Fruit fly (Drosophila melanogaster) whole organism, embryonic: ENCODE results near the gene CG42711.
A peak's percentile ranks its signal among the peaks of the same experiment; 100 is the strongest.

Source experiments
- Ada2b ChIP-seq: fragments of 200-800 bp; sonication (Bioruptor generic); IDR thresholded peaks from 2 replicates; pipeline ENCODE4 v1.3.6; 2022; ENCODE audit warnings: missing biosample characterization, missing genetic modification characterization
- BEAF-32 ChIP-seq: fragments of 200-800 bp; sonication (Bioruptor generic); optimal IDR thresholded peaks from 3 replicates; lab custom pipeline; 2017; ENCODE audit warnings: missing biosample characterization, missing genetic modification characterization, mild to moderate bottlenecking, moderate library complexity, missing genetic modification reagents
- CG10274 ChIP-seq: fragments of 200-800 bp; sonication (Bioruptor generic); optimal IDR thresholded peaks from 3 replicates; lab custom pipeline; 2017; ENCODE audit warnings: missing biosample characterization, mild to moderate bottlenecking, missing genetic modification characterization
- CG11093 ChIP-seq: fragments of 200-800 bp; sonication (Bioruptor generic); IDR thresholded peaks from 3 replicates; pipeline ENCODE4 v1.3.6; 2022; ENCODE audit warnings: missing biosample characterization, missing genetic modification characterization
- CG12104 ChIP-seq: fragments of 200-800 bp; sonication (Bioruptor generic); optimal IDR thresholded peaks from 3 replicates; lab custom pipeline; 2016; ENCODE audit warnings: missing biosample characterization, missing genetic modification characterization
- CG12155 ChIP-seq: fragments of 200-800 bp; sonication (Bioruptor generic); optimal IDR thresholded peaks from 3 replicates; lab custom pipeline; 2016; ENCODE audit warnings: missing biosample characterization, missing genetic modification characterization
- CG12236 ChIP-seq: fragments of 200-800 bp; sonication (Bioruptor generic); optimal IDR thresholded peaks from 2 replicates; lab custom pipeline; 2016; ENCODE audit warnings: missing biosample characterization, missing genetic modification characterization
- CG12299 ChIP-seq: fragments of 200-800 bp; sonication (Bioruptor generic); optimal IDR thresholded peaks from 2 replicates; lab custom pipeline; 2018; ENCODE audit warnings: missing biosample characterization, mild to moderate bottlenecking, missing genetic modification characterization
- CG1233 ChIP-seq: fragments of 200-800 bp; sonication (Bioruptor generic); optimal IDR thresholded peaks from 4 replicates; lab custom pipeline; 2018; ENCODE audit warnings: missing biosample characterization, mild to moderate bottlenecking, missing genetic modification characterization
- CG13775 ChIP-seq: fragments of 200-800 bp; sonication (Bioruptor generic); optimal IDR thresholded peaks from 3 replicates; lab custom pipeline; 2017; ENCODE audit warnings: missing biosample characterization, mild to moderate bottlenecking, missing genetic modification characterization
- CG14965 ChIP-seq: fragments of 200-800 bp; sonication (Bioruptor generic); optimal IDR thresholded peaks from 2 replicates; lab custom pipeline; 2016; ENCODE audit warnings: missing biosample characterization, missing genetic modification characterization, borderline replicate concordance
- CG15011 ChIP-seq: fragments of 200-800 bp; sonication (Bioruptor generic); optimal IDR thresholded peaks from 3 replicates; lab custom pipeline; 2018; ENCODE audit warnings: missing biosample characterization, mild to moderate bottlenecking, missing genetic modification characterization
- CG15073 ChIP-seq: fragments of 200-800 bp; sonication (Bioruptor generic); optimal IDR thresholded peaks from 2 replicates; lab custom pipeline; 2016; ENCODE audit warnings: missing biosample characterization, missing genetic modification characterization
- CG15601 ChIP-seq: fragments of 200-800 bp; sonication (Bioruptor generic); optimal IDR thresholded peaks from 3 replicates; lab custom pipeline; 2019; ENCODE audit warnings: missing biosample characterization, mild to moderate bottlenecking, missing genetic modification characterization, moderate library complexity
- CG2199 ChIP-seq: fragments of 200-800 bp; sonication (Bioruptor generic); IDR thresholded peaks from 3 replicates; pipeline ENCODE4 v1.3.6; 2022; ENCODE audit warnings: missing biosample characterization, missing genetic modification characterization
- CG2678 ChIP-seq: fragments of 200-800 bp; sonication (Bioruptor generic); optimal IDR thresholded peaks from 3 replicates; lab custom pipeline; 2019; ENCODE audit warnings: missing biosample characterization, mild to moderate bottlenecking, missing genetic modification characterization, moderate library complexity
- CG33213 ChIP-seq: fragments of 200-800 bp; sonication (Bioruptor generic); optimal IDR thresholded peaks from 3 replicates; lab custom pipeline; 2016; ENCODE audit warnings: missing biosample characterization, missing genetic modification characterization
- CG3847 ChIP-seq: fragments of 200-800 bp; sonication (Bioruptor generic); IDR thresholded peaks from 2 replicates; pipeline ENCODE4 v1.3.6; 2022; ENCODE audit warnings: missing biosample characterization, missing genetic modification characterization
- CG4424 ChIP-seq: fragments of 200-800 bp; sonication (Bioruptor generic); optimal IDR thresholded peaks from 3 replicates; lab custom pipeline; 2016; ENCODE audit warnings: missing biosample characterization, missing genetic modification characterization
- CG4730 ChIP-seq: fragments of 200-800 bp; sonication (Bioruptor generic); IDR thresholded peaks from 2 replicates; pipeline ENCODE4 v1.3.6; 2022; ENCODE audit warnings: missing biosample characterization, missing genetic modification characterization
- CG9797 ChIP-seq: fragments of 200-800 bp; sonication (Bioruptor generic); optimal IDR thresholded peaks from 3 replicates; lab custom pipeline; 2018; ENCODE audit warnings: missing biosample characterization, mild to moderate bottlenecking, missing genetic modification characterization
- Dek ChIP-seq: fragments of 200-800 bp; sonication (Bioruptor generic); optimal IDR thresholded peaks from 3 replicates; lab custom pipeline; 2019; ENCODE audit warnings: missing biosample characterization, mild to moderate bottlenecking, missing genetic modification characterization, moderate library complexity
- GATAe ChIP-seq: fragments of 200-800 bp; sonication (Bioruptor generic); conservative IDR thresholded peaks from 2 replicates; pipeline ENCODE4 v1.3.6; 2022; ENCODE audit warnings: missing biosample characterization, missing genetic modification characterization
- Hey ChIP-seq: fragments of 200-800 bp; sonication (Bioruptor generic); optimal IDR thresholded peaks from 3 replicates; lab custom pipeline; 2018; ENCODE audit warnings: missing biosample characterization, mild to moderate bottlenecking, missing genetic modification characterization
- Hr3 ChIP-seq: fragments of 200-800 bp; sonication (Bioruptor generic); optimal IDR thresholded peaks from 3 replicates; lab custom pipeline; 2016; ENCODE audit warnings: missing biosample characterization, missing genetic modification characterization
- MTF-1 ChIP-seq: fragments of 200-800 bp; sonication (Bioruptor generic); optimal IDR thresholded peaks from 2 replicates; lab custom pipeline; 2018; ENCODE audit warnings: missing biosample characterization, mild to moderate bottlenecking, missing genetic modification characterization, borderline replicate concordance
- Med ChIP-seq: fragments of 200-800 bp; sonication (Bioruptor generic); peaks from one replicate; lab custom pipeline; 2016; ENCODE audit warnings: missing biosample characterization, missing genetic modification characterization, mild to moderate bottlenecking, inconsistent platforms, moderate library complexity
- Pdp1 ChIP-seq, 2 experiments: fragments of 200-800 bp; sonication (Bioruptor generic); optimal IDR thresholded peaks; 3 replicates each; lab custom pipeline; 2016; ENCODE audit warnings: missing biosample characterization in 2 of 2, missing genetic modification characterization in 2 of 2, mild to moderate bottlenecking in 1 of 2, moderate library complexity in 1 of 2
- Ravus ChIP-seq: fragments of 200-800 bp; sonication (Bioruptor generic); IDR thresholded peaks from 2 replicates; pipeline ENCODE4 v1.3.6; 2022; ENCODE audit warnings: missing biosample characterization, missing genetic modification characterization
- Side ChIP-seq: fragments of 200-800 bp; sonication (Bioruptor generic); optimal IDR thresholded peaks from 2 replicates; lab custom pipeline; 2016; ENCODE audit warnings: missing biosample characterization, missing genetic modification characterization
- bab2 ChIP-seq: fragments of 200-800 bp; sonication (Bioruptor generic); optimal IDR thresholded peaks from 2 replicates; lab custom pipeline; 2016; ENCODE audit warnings: missing biosample characterization, missing genetic modification characterization
- cg ChIP-seq: fragments of 200-800 bp; sonication (Bioruptor generic); optimal IDR thresholded peaks from 3 replicates; lab custom pipeline; 2019; ENCODE audit warnings: missing biosample characterization, mild to moderate bottlenecking, missing genetic modification characterization, moderate library complexity
- crp ChIP-seq, 2 experiments: fragments of 200-800 bp; sonication (Bioruptor generic); optimal IDR thresholded peaks; 2 replicates in 1 of 2; 3 replicates in 1 of 2; lab custom pipeline; 2017; ENCODE audit warnings: missing biosample characterization in 2 of 2, missing genetic modification characterization in 2 of 2, mild to moderate bottlenecking in 1 of 2, moderate library complexity in 1 of 2
- dati ChIP-seq: fragments of 200-800 bp; sonication (Bioruptor generic); IDR thresholded peaks from 2 replicates; pipeline ENCODE4 v1.3.6; 2022; ENCODE audit warnings: missing biosample characterization, missing genetic modification characterization
- dimm ChIP-seq: fragments of 200-800 bp; sonication (Bioruptor generic); IDR thresholded peaks from 2 replicates; pipeline ENCODE4 v1.3.6; 2022; ENCODE audit warnings: missing biosample characterization, missing genetic modification characterization
- fd64A ChIP-seq: fragments of 200-800 bp; sonication (Bioruptor generic); optimal IDR thresholded peaks from 3 replicates; lab custom pipeline; 2018; ENCODE audit warnings: missing biosample characterization, mild to moderate bottlenecking, missing genetic modification characterization
- fru ChIP-seq: fragments of >200 bp; optimal IDR thresholded peaks from 2 replicates; lab custom pipeline; 2017
- hb ChIP-seq: fragments of 200-800 bp; sonication (Bioruptor generic); IDR thresholded peaks from 3 replicates; pipeline ENCODE4 v1.3.6; 2022; ENCODE audit warnings: missing biosample characterization, missing genetic modification characterization; ENCODE audit not compliant: partially characterized antibody
- hth ChIP-seq: fragments of >200 bp; optimal IDR thresholded peaks from 2 replicates; lab custom pipeline; 2017; ENCODE audit warnings: inconsistent platforms
- kni ChIP-seq: fragments of 200-800 bp; sonication (Bioruptor generic); optimal IDR thresholded peaks from 3 replicates; lab custom pipeline; 2017; ENCODE audit warnings: mild to moderate bottlenecking, missing biosample characterization, missing genetic modification reagents, missing genetic modification characterization
- lab ChIP-seq: fragments of 200-800 bp; sonication (Bioruptor generic); optimal IDR thresholded peaks from 3 replicates; lab custom pipeline; 2017; ENCODE audit warnings: missing biosample characterization, missing genetic modification characterization, mild to moderate bottlenecking, moderate library complexity, missing genetic modification reagents
- lbe ChIP-seq: fragments of 200-800 bp; sonication (Bioruptor generic); optimal IDR thresholded peaks from 2 replicates; lab custom pipeline; 2016; ENCODE audit warnings: missing biosample characterization, mild to moderate bottlenecking, missing genetic modification characterization
- lov ChIP-seq, 2 experiments: fragments of 200-800 bp in 1 of 2; fragments of >200 bp in 1 of 2; sonication (Bioruptor generic) in 1 of 2; IDR thresholded peaks in 1 of 2; optimal IDR thresholded peaks in 1 of 2; 2 replicates in 1 of 2; 3 replicates in 1 of 2; pipeline versions ENCODE4 v1.3.6 to Lab custom; 2017 to 2022; ENCODE audit warnings: missing biosample characterization in 1 of 2, missing genetic modification characterization in 1 of 2
- oc ChIP-seq: fragments of 200-800 bp; sonication (Bioruptor generic); optimal IDR thresholded peaks from 2 replicates; lab custom pipeline; 2018; ENCODE audit warnings: missing biosample characterization, mild to moderate bottlenecking, missing genetic modification characterization, moderate library complexity
- row ChIP-seq: fragments of 200-800 bp; sonication (Bioruptor generic); IDR thresholded peaks from 3 replicates; pipeline ENCODE4 v1.3.6; 2022; ENCODE audit warnings: missing biosample characterization, missing genetic modification characterization
- sim ChIP-seq: fragments of 200-800 bp; sonication (Bioruptor generic); IDR thresholded peaks from 2 replicates; pipeline ENCODE4 v1.3.6; 2022; ENCODE audit warnings: missing biosample characterization, missing genetic modification characterization
- slp2 ChIP-seq: fragments of 200-800 bp; sonication (Bioruptor generic); optimal IDR thresholded peaks from 2 replicates; lab custom pipeline; 2016; ENCODE audit warnings: missing biosample characterization, missing genetic modification characterization
- sna ChIP-seq: fragments of 200-800 bp; sonication (Bioruptor generic); IDR thresholded peaks from 2 replicates; pipeline ENCODE4 v1.3.6; 2022; ENCODE audit warnings: missing biosample characterization, missing genetic modification characterization; ENCODE audit not compliant: partially characterized antibody
- sug ChIP-seq: fragments of 200-800 bp; optimal IDR thresholded peaks from 2 replicates; lab custom pipeline; 2019; ENCODE audit warnings: missing biosample characterization, mild to moderate bottlenecking, missing genetic modification characterization, moderate library complexity
- vvl ChIP-seq: fragments of 200-800 bp; sonication (Bioruptor generic); IDR thresholded peaks from 2 replicates; pipeline ENCODE4 v1.3.6; 2022; ENCODE audit warnings: missing biosample characterization, missing genetic modification characterization

CG42711 gene

dm6 chr2L:13886326-13887073, 44.7 kb downstream of the CG42711 start (continued):
- TF ChIP-seq fd64A = no peak
- no peak for TF ChIP-seq CG4424 (GFP tag; lab: Kevin White, UChicago)
- TF ChIP-seq CG11093 = no peak
- peak; percentile 18 for TF ChIP-seq lab (GFP tag; lab: Kevin White, UChicago)
- no peak for TF ChIP-seq CG15073 (GFP tag; lab: Kevin White, UChicago)
- TF ChIP-seq CG12236 (GFP tag; lab: Kevin White, UChicago) = no peak
- TF ChIP-seq CG15011 (GFP tag; lab: Kevin White, UChicago) = no peak
- TF ChIP-seq dati = no peak
- no peak for TF ChIP-seq lov (optimal IDR thresholded peaks at IDR 0.05; lab: Kevin White, UChicago)
- TF ChIP-seq lov (GFP tag; IDR thresholded peaks at IDR 0.05; lab: Robert Waterston, UW) = no peak
- TF ChIP-seq hb (GFP tag; lab: Robert Waterston, UW) = no peak
- no peak for TF ChIP-seq slp2 (GFP tag; lab: Kevin White, UChicago)
- TF ChIP-seq MTF-1 = peak; percentile 5
- no peak for TF ChIP-seq CG1233 (GFP tag; lab: Kevin White, UChicago)
- no peak for TF ChIP-seq Hr3
- no peak for TF ChIP-seq CG12155 (GFP tag; lab: Kevin White, UChicago)
- TF ChIP-seq CG12104 (GFP tag; lab: Kevin White, UChicago) = no peak
- no peak for TF ChIP-seq CG4730 (GFP tag; lab: Robert Waterston, UW)
- peak; percentile 99 for TF ChIP-seq CG2199 (GFP tag; lab: Robert Waterston, UW)
- no peak for TF ChIP-seq cg (GFP tag; lab: Kevin White, UChicago)
- no peak for TF ChIP-seq CG14965
- no peak for TF ChIP-seq sna
- no peak for TF ChIP-seq CG12299 (tag; lab: Kevin White, UChicago)
- TF ChIP-seq Hey (tag; lab: Kevin White, UChicago) = no peak
- TF ChIP-seq CG33213 (GFP tag; lab: Kevin White, UChicago) = no peak
- TF ChIP-seq sug (tag; lab: Kevin White, UChicago) = peak; percentile 62
- TF ChIP-seq CG9797 (GFP tag; lab: Kevin White, UChicago) = no peak
- no peak for TF ChIP-seq dimm
- no peak for TF ChIP-seq CG13775 (GFP tag; lab: Kevin White, UChicago)
- TF ChIP-seq sim (GFP tag; lab: Robert Waterston, UW) = no peak
- TF ChIP-seq CG3847 (GFP tag; lab: Robert Waterston, UW) = no peak
- TF ChIP-seq bab2 (GFP tag; lab: Kevin White, UChicago) = no peak
- no peak for TF ChIP-seq BEAF-32 (GFP tag; lab: Kevin White, UChicago)
- TF ChIP-seq vvl (GFP tag; lab: Robert Waterston, UW) = no peak
- TF ChIP-seq Side (GFP tag; lab: Kevin White, UChicago) = no peak
- TF ChIP-seq Pdp1 (GFP tag; optimal IDR thresholded peaks at IDR 0.05; lab: Kevin White, UChicago) = peak in 1 of 2 experiments; percentile 19
- TF ChIP-seq oc = no peak
- TF ChIP-seq Dek = no peak
- TF ChIP-seq row (GFP tag; lab: Robert Waterston, UW) = no peak
- TF ChIP-seq Med = peak; percentile 49
- no peak for TF ChIP-seq hth
- TF ChIP-seq CG2678 (tag; lab: Kevin White, UChicago) = peak; percentile 19
- no peak for TF ChIP-seq fru (lab: Kevin White, UChicago)
- no peak for TF ChIP-seq kni (GFP tag; lab: Kevin White, UChicago)
- TF ChIP-seq Ada2b (GFP tag; lab: Robert Waterston, UW) = no peak
- TF ChIP-seq Ravus (GFP tag; lab: Robert Waterston, UW) = no peak
- no peak for TF ChIP-seq crp (GFP tag; optimal IDR thresholded peaks at IDR 0.05; lab: Kevin White, UChicago)
- peak; percentile 14 for TF ChIP-seq CG15601 (tag; lab: Kevin White, UChicago)
- TF ChIP-seq CG10274 (GFP tag; lab: Kevin White, UChicago) = no peak
- no peak for TF ChIP-seq lbe (GFP tag; lab: Kevin White, UChicago)
- no peak for TF ChIP-seq GATAe (GFP tag; lab: Robert Waterston, UW)
